Worm (Caenorhabditis elegans) whole organism, L1 larva: ENCODE measurements around the gene ZK666.8.

Experiments used
- ama-1 ChIP-seq: fragments of 150-350 bp; optimal IDR thresholded peaks from 2 replicates; lab custom pipeline; 2014
- ceh-82 ChIP-seq, 3 experiments: fragments of 150-350 bp in 1 of 3; sonication (generic microtip) in 2 of 3; optimal IDR thresholded peaks; 2 replicates each; lab custom pipeline; 2014 to 2017; ENCODE audit warnings: missing biosample characterization in 3 of 3, missing genetic modification characterization in 3 of 3
- egl-13 ChIP-seq: sonication (generic microtip); optimal IDR thresholded peaks from 2 replicates; lab custom pipeline; 2016; ENCODE audit warnings: missing genotype, missing genetic modification reagents, missing genetic modification characterization, missing compliant biosample characterization
- elt-2 ChIP-seq: sonication (generic microtip); optimal IDR thresholded peaks from 2 replicates; lab custom pipeline; 2016; ENCODE audit warnings: missing genetic modification characterization, mild to moderate bottlenecking, inconsistent platforms, missing compliant biosample characterization, missing genetic modification reagents
- lin-39 ChIP-seq: fragments of 150-350 bp; optimal IDR thresholded peaks from 2 replicates; lab custom pipeline; 2014; ENCODE audit warnings: missing biosample characterization, missing genetic modification reagents, missing genetic modification characterization

DNA sequence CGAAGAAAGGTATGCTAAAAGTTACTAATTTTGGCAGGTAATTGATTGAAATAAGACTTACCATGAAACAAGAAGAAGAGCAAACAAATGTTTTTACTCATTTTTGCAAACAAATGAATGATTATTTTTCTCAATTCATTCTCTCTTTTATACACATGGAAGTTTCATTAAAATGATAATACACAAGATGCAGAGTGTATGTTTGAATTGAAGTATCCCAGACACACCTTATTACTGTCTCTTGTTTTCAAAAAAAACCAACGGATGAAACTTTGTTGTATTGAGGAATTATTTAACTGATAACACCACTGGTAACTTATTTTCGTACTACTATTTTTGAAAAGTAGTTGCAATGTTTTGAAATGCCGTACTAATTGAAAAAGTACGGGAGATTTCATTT lies 13.6 kb downstream of the ZK666.8 start, which contains the start of gene clec-59:
- TF ChIP-seq egl-13 (tag; lab: Kevin White, UChicago) = no peak
- TF ChIP-seq elt-2 (tag; lab: Kevin White, UChicago) = no peak
- no peak for TF ChIP-seq ceh-82 (tag; optimal IDR thresholded peaks at IDR 0.05; lab: Kevin White, UChicago)
- TF ChIP-seq ama-1 = no peak
- no peak for TF ChIP-seq lin-39 (tag; lab: Kevin White, UChicago)
